Worm (Caenorhabditis elegans): Measurements from ENCODE around the gene cest-31.
A peak's percentile ranks its signal among the peaks of the same experiment; 100 is the strongest.

The cest-31 gene

DNA sequence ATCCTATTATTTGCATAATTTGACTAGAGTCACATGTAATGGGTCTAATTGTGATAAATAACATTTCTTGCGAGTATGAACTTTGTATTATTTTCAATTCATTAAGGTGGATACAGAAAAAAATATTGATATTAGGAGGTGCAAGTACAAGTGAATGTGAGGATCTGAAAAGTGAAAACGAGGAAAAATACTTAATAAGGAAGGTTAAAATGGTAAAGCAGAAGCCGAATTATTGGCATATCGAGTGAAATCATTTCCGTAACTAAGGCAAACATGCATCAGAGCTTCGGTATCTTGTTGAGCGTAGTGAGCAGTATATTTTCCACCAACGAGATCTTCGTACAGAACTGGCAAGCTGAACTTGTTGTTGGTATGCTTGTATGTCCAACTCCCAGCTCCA, 30.4 kb downstream of the cest-31 start (continued):
- no peak for TF ChIP-seq akir-1 (GFP tag; optimal IDR thresholded peaks at IDR 0.05)
- TF ChIP-seq lin-54 (GFP tag; optimal IDR thresholded peaks at IDR 0.05), result no peak

DNA sequence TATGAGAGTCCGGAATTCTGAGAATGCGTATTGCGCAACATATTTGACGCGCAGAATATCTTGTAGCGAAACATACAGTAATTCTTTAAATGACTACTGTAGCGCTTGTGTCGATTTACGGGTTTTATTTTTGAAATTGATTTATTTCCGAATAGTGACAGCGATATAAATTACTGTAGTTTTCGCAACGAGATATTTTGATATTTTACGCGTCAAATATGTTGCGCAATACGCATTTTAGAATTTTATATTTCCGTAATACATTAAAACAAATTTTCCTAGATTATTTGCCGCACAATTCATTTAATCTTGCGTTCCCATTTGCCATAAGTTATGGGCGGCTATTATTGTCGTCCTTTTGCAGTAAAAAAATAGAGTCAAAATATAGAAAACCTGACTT, 31.3 kb downstream of the cest-31 start:
- TF ChIP-seq F37B4.10 (GFP tag; IDR thresholded peaks at IDR 0.05) (no peak), ekl-4 (GFP tag; IDR thresholded peaks at IDR 0.05) (no peak), ztf-25 (GFP tag; IDR thresholded peaks at IDR 0.05) (no peak), B0019.2 (GFP tag; conservative IDR thresholded peaks at IDR 0.05) (no peak), zfh-2 (GFP tag; conservative IDR thresholded peaks at IDR 0.05) (no peak), aptf-3 (GFP tag; IDR thresholded peaks at IDR 0.05) (no peak), lin-54 (GFP tag; optimal IDR thresholded peaks at IDR 0.05) (no peak), Y53G8AR.9 (GFP tag; conservative IDR thresholded peaks at IDR 0.05) (no peak), ZK185.1 (tag; optimal IDR thresholded peaks at IDR 0.05; ENCODE audit: poor library complexity, severe bottlenecking) (no peak), ceh-91 (GFP tag; IDR thresholded peaks at IDR 0.05) (0 out of 2 replicates have a peak, but pooled peaks have one; percentile 33), hlh-26 (GFP tag; conservative IDR thresholded peaks at IDR 0.05) (no peak), pbrm-1 (GFP tag; IDR thresholded peaks at IDR 0.05) (no peak), dpff-1 (tag; optimal IDR thresholded peaks at IDR 0.05) (no peak), lsl-1 (GFP tag; optimal IDR thresholded peaks at IDR 0.05) (peak; percentile 15), F55B11.4 (tag; optimal IDR thresholded peaks at IDR 0.05; ENCODE audit: borderline replicate concordance, insufficient read depth) (no peak), bed-1 (GFP tag; IDR thresholded peaks at IDR 0.05) (no peak), Y56A3A.18 (GFP tag; IDR thresholded peaks at IDR 0.05) (no peak)

DNA sequence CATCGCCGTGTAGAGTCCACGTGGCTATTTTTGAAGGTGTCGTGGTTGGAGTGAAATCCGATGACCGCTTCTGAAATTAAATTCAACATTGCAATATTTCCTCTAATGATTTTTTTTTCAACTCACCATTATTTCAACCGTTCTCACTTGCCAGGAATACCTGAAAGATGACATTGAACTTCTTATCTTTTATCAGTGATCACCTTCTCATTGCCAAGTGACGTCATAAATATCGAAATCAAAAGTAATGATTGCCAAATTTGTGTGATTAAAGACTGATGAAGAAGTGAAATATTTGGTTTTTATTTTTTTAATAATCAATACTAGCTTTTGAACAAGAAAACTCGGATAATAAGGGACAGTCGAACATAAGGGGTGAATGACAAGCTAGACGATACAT, 32.7 kb downstream of the cest-31 start, which contains the start of gene W02F12.4:
TSS of gene W02F12.4 (minus strand) at position 164 of the 400 bp plus-strand sequence.
- TF ChIP-seq B0261.1 (tag; optimal IDR thresholded peaks at IDR 0.05) (no peak), mes-4 (tag; optimal IDR thresholded peaks at IDR 0.05) (no peak), ztf-26 (tag; optimal IDR thresholded peaks at IDR 0.05) (peak; percentile 33), hlh-12 (tag; optimal IDR thresholded peaks at IDR 0.05) (no peak), madf-6 (GFP tag; IDR thresholded peaks at IDR 0.05) (no peak), B0336.3 (GFP tag; IDR thresholded peaks at IDR 0.05) (no peak), lin-54 (GFP tag; optimal IDR thresholded peaks at IDR 0.05) (no peak), F55B11.4 (tag; optimal IDR thresholded peaks at IDR 0.05; ENCODE audit: borderline replicate concordance, insufficient read depth) (no peak), let-526 (GFP tag; IDR thresholded peaks at IDR 0.05) (no peak), ztf-28 (GFP tag; IDR thresholded peaks at IDR 0.05) (no peak), zfh-2 (GFP tag; conservative IDR thresholded peaks at IDR 0.05) (no peak), cebp-1 (GFP tag; IDR thresholded peaks at IDR 0.05) (no peak), cebp-1 (tag; optimal IDR thresholded peaks at IDR 0.05) (peak; percentile 38), tbp1 (GFP tag; optimal IDR thresholded peaks at IDR 0.05) (peak; percentile 20), mcd-1 (GFP tag; IDR thresholded peaks at IDR 0.05) (no peak), ZK185.1 (tag; optimal IDR thresholded peaks at IDR 0.05; ENCODE audit: poor library complexity, severe bottlenecking) (no peak), ccch-3 (GFP tag; optimal IDR thresholded peaks at IDR 0.05) (no peak), ceh-79 (tag; optimal IDR thresholded peaks at IDR 0.05) (no peak), ztf-25 (GFP tag; IDR thresholded peaks at IDR 0.05) (no peak), akir-1 (GFP tag; optimal IDR thresholded peaks at IDR 0.05) (no peak), nhr-27 (tag; optimal IDR thresholded peaks at IDR 0.05) (no peak), lir-1 (GFP tag; conservative IDR thresholded peaks at IDR 0.05) (no peak), F37B4.10 (GFP tag; IDR thresholded peaks at IDR 0.05) (no peak), atf-7 (tag; optimal IDR thresholded peaks at IDR 0.05) (peak; percentile 90), hmg-20 (GFP tag; IDR thresholded peaks at IDR 0.05) (no peak), unc-130 (GFP tag; optimal IDR thresholded peaks at IDR 0.05) (no peak), ztf-3 (GFP tag; optimal IDR thresholded peaks at IDR 0.05) (no peak), F22D6.2 (tag; optimal IDR thresholded peaks at IDR 0.05) (no peak), lin-40 (tag; optimal IDR thresholded peaks at IDR 0.05) (peak; percentile 34), snpc-3.4 (tag; optimal IDR thresholded peaks at IDR 0.05) (no peak), die-1 (tag; optimal IDR thresholded peaks at IDR 0.05) (no peak), hmg-1.2 (GFP tag; IDR thresholded peaks at IDR 0.05) (no peak), Y53G8AR.9 (GFP tag; conservative IDR thresholded peaks at IDR 0.05) (peak; percentile 56; the same call in 1 of the 2 replicates), mxl-1 (tag; optimal IDR thresholded peaks at IDR 0.05) (no peak), attf-3 (GFP tag; conservative IDR thresholded peaks at IDR 0.05) (no peak), F57C9.4 (tag; optimal IDR thresholded peaks at IDR 0.05) (no peak)
